Worm (Caenorhabditis elegans): Measurements from ENCODE around the gene clec-222.
A peak's percentile ranks its signal among the peaks of the same experiment; 100 is the strongest.

DNA sequence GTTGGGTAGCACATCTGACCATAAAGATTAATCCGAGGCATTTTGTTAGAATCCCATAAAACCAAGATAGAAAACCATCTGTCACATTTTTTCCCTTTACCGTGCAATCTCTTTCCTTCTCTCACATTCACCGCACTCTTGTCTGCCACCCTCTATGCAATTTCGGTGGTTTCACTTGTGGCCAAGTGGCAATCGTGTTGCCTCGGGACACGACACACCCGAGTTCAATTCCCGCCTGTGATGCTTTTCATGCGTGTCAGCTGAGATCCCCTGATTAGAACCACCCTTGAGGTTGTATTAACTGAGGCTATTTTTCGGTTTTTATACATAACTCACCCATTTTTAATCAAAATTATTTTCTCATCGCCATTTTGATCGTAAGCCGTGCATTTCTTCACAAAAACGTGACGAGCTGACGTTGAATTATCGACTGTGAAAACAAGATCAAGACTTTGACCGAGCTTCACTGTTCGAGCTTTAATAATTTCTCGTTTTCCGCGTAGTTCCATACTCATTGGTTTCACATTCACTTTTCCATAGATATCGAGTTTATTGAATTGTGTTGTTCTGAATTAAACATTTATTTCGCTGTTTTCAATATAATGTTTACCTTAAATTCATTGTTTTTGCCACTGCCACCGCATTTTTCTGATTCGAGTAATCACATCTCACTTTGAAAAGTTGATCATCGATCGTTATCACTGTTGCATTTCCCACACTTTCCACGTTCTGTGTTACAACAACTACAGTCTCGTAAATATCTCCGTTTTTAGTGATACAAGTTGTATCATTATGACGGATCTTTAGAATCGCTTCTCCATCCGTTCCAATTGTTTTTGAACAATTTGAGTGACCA, 43.1 kb downstream of the clec-222 start:
- TF ChIP-seq swsn-7 (tag; optimal IDR thresholded peaks at IDR 0.05) (peak; percentile 69), vab-15 (tag; optimal IDR thresholded peaks at IDR 0.05) (peak; percentile 70), ztf-4 (tag; optimal IDR thresholded peaks at IDR 0.05) (peak; percentile 8), rnt-1 (tag; optimal IDR thresholded peaks at IDR 0.05) (peak; percentile 82), lin-39 (tag; optimal IDR thresholded peaks at IDR 0.05) (peak; percentile 32), unc-62 (GFP tag; optimal IDR thresholded peaks at IDR 0.05) (no peak)

Data from whole organism, L1 larva.